Worm (Caenorhabditis elegans): ENCODE measurements around the gene F08B12.11.

DNA sequence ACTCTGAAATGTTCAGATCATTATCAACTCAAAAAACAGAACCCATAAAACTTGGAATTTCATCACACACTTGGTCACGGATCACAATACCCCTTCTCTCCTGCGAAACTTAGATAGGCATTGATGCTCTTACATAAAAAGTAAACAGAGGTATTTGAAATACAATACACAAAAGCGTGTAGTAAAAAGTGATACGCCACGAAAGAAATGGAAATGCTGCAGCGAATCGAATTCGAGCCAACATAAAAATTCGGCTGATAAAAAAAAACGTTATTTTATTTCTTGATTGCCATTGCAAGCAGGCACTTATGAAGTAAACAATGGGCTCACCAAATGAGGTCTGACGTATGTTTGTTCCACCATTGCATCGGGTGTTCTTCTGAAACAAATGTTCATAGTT, 41.8 kb downstream of the F08B12.11 start:
- TF ChIP-seq unc-62 (GFP tag; optimal IDR thresholded peaks at IDR 0.05) (no peak), zip-8 (tag; optimal IDR thresholded peaks at IDR 0.05) (no peak), lin-13 (tag; optimal IDR thresholded peaks at IDR 0.05) (no peak), snpc-4 (tag; optimal IDR thresholded peaks at IDR 0.05) (no peak), ztf-11 (tag; optimal IDR thresholded peaks at IDR 0.05) (no peak), ces-1 (GFP tag; optimal IDR thresholded peaks at IDR 0.05) (no peak), bed-3 (GFP tag; optimal IDR thresholded peaks at IDR 0.05) (no peak), pha-4 (tag; optimal IDR thresholded peaks at IDR 0.05) (no peak), nhr-12 (tag; optimal IDR thresholded peaks at IDR 0.05) (no peak)
